Worm (Caenorhabditis elegans): ENCODE measurements around the gene R102.11.

DNA sequence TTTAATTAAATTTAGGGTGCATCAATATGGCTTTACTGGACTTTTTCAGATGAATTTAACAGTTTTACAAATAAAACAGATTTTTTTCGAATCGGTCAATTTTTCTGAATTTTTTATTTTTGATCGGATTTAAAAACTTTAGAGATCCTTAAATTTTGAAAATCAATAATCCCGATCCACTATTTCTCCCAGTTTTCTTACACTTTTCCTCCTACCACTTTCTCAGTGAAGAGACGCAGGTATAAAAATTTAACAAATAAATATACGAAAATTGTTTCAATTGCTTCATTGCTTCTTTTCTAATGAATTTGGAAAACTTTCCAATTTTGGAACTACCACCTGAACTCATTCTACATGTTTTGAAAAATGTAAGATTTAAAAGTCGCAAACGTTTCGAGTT lies 35.4 kb downstream of the R102.11 start, which contains the start of gene K08C7.7:
- TF ChIP-seq klf-2 (GFP tag; conservative IDR thresholded peaks at IDR 0.05) (no peak), ztf-29 (GFP tag; IDR thresholded peaks at IDR 0.05) (no peak), flt-1 (GFP tag; IDR thresholded peaks at IDR 0.05) (no peak), ztf-23 (GFP tag; IDR thresholded peaks at IDR 0.05) (no peak)
